Fruit fly (Drosophila melanogaster) whole organism, embryonic: ENCODE results near the gene CG32236.

Experiments used
- Adf1 ChIP-seq: fragments of 200-800 bp; sonication (Bioruptor generic); IDR thresholded peaks from 2 replicates; pipeline ENCODE4 v1.3.6; 2022; ENCODE audit warnings: missing biosample characterization, missing genetic modification characterization
- Atf3 ChIP-seq: fragments of 200-800 bp; sonication (Bioruptor generic); optimal IDR thresholded peaks from 3 replicates; lab custom pipeline; 2016; ENCODE audit warnings: missing biosample characterization, missing genetic modification characterization
- B-H2 ChIP-seq: fragments of 200-800 bp; sonication (Bioruptor generic); optimal IDR thresholded peaks from 2 replicates; lab custom pipeline; 2018; ENCODE audit warnings: missing biosample characterization, mild to moderate bottlenecking, missing genetic modification characterization
- CG10267 ChIP-seq: fragments of 200-800 bp; sonication (Bioruptor generic); optimal IDR thresholded peaks from 2 replicates; lab custom pipeline; 2018; ENCODE audit warnings: missing biosample characterization, mild to moderate bottlenecking, missing genetic modification characterization, moderate library complexity
- CG10565 ChIP-seq: fragments of 200-800 bp; sonication (Bioruptor generic); optimal IDR thresholded peaks from 3 replicates; lab custom pipeline; 2016; ENCODE audit warnings: missing biosample characterization, mild to moderate bottlenecking, missing genetic modification characterization
- CG10979 ChIP-seq: fragments of 200-800 bp; sonication (Bioruptor generic); optimal IDR thresholded peaks from 2 replicates; lab custom pipeline; 2018; ENCODE audit warnings: missing biosample characterization, mild to moderate bottlenecking, missing genetic modification characterization, moderate library complexity
- CG13894 ChIP-seq: fragments of 200-800 bp; sonication (Bioruptor generic); optimal IDR thresholded peaks from 3 replicates; lab custom pipeline; 2018; ENCODE audit warnings: missing biosample characterization, mild to moderate bottlenecking, missing genetic modification characterization, moderate library complexity
- CG14860 ChIP-seq: fragments of 200-800 bp; sonication (Bioruptor generic); IDR thresholded peaks from 3 replicates; pipeline ENCODE4 v1.3.6; 2022; ENCODE audit warnings: missing biosample characterization, missing genetic modification characterization; ENCODE audit not compliant: partially characterized antibody
- CG1529 ChIP-seq: fragments of 200-800 bp; sonication (Bioruptor generic); optimal IDR thresholded peaks from 3 replicates; lab custom pipeline; 2018; ENCODE audit warnings: missing biosample characterization, missing genetic modification characterization
- CG17829 ChIP-seq: fragments of 200-800 bp; optimal IDR thresholded peaks from 2 replicates; lab custom pipeline; 2019; ENCODE audit warnings: missing biosample characterization, mild to moderate bottlenecking, missing genetic modification characterization, moderate library complexity
- CG18262 ChIP-seq: fragments of 200-800 bp; optimal IDR thresholded peaks from 3 replicates; lab custom pipeline; 2019; ENCODE audit warnings: missing biosample characterization, mild to moderate bottlenecking, missing genetic modification characterization, moderate library complexity
- CG2116 ChIP-seq: fragments of 200-800 bp; sonication (Bioruptor generic); optimal IDR thresholded peaks from 3 replicates; lab custom pipeline; 2018; ENCODE audit warnings: missing biosample characterization, mild to moderate bottlenecking, missing genetic modification characterization
- CG30403 ChIP-seq: fragments of 200-800 bp; sonication (Bioruptor generic); optimal IDR thresholded peaks from 3 replicates; lab custom pipeline; 2016; ENCODE audit warnings: missing biosample characterization, missing genetic modification characterization
- CG32772 ChIP-seq: fragments of 200-800 bp; sonication (Bioruptor generic); IDR thresholded peaks from 2 replicates; pipeline ENCODE4 v1.3.6; 2022; ENCODE audit warnings: missing biosample characterization, missing genetic modification characterization
- CG3281 ChIP-seq: fragments of 200-800 bp; sonication (Bioruptor generic); optimal IDR thresholded peaks from 3 replicates; lab custom pipeline; 2017; ENCODE audit warnings: missing biosample characterization, mild to moderate bottlenecking, missing genetic modification characterization
- CG34224 ChIP-seq: fragments of 200-800 bp; sonication (Bioruptor generic); IDR thresholded peaks from 3 replicates; pipeline ENCODE4 v1.3.6; 2022; ENCODE audit warnings: missing biosample characterization, missing genetic modification characterization; ENCODE audit not compliant: partially characterized antibody
- CG34376 ChIP-seq: fragments of 200-800 bp; sonication (Bioruptor generic); optimal IDR thresholded peaks from 2 replicates; lab custom pipeline; 2018; ENCODE audit warnings: missing biosample characterization, mild to moderate bottlenecking, missing genetic modification characterization
- CG3726 ChIP-seq: fragments of 200-800 bp; sonication (Bioruptor generic); IDR thresholded peaks from 3 replicates; pipeline ENCODE4, ENCODE4 v1.3.6; 2022; ENCODE audit warnings: missing biosample characterization, missing genetic modification characterization
- CG6254 ChIP-seq: fragments of 200-800 bp; sonication (Bioruptor generic); optimal IDR thresholded peaks from 3 replicates; lab custom pipeline; 2017; ENCODE audit warnings: mild to moderate bottlenecking, missing biosample characterization, missing genetic modification reagents, missing genetic modification characterization
- CG6683 ChIP-seq: fragments of 200-800 bp; sonication (Bioruptor generic); optimal IDR thresholded peaks from 2 replicates; lab custom pipeline; 2017; ENCODE audit warnings: missing biosample characterization, mild to moderate bottlenecking, missing genetic modification characterization, missing genetic modification reagents
- CTCF ChIP-seq: fragments of 200-800 bp; sonication (Bioruptor generic); optimal IDR thresholded peaks from 2 replicates; lab custom pipeline; 2017; ENCODE audit warnings: missing biosample characterization, mild to moderate bottlenecking, missing genetic modification characterization, moderate library complexity
- D ChIP-seq, 2 experiments: fragments of 200-800 bp in 1 of 2; fragments of >200 bp in 1 of 2; sonication (Bioruptor generic) in 1 of 2; optimal IDR thresholded peaks; 2 replicates in 1 of 2; 3 replicates in 1 of 2; lab custom pipeline; 2017; ENCODE audit warnings: mild to moderate bottlenecking in 1 of 2, missing biosample characterization in 1 of 2, missing genetic modification characterization in 1 of 2, missing genetic modification reagents in 1 of 2
- Dad ChIP-seq: fragments of 200-800 bp; sonication (Bioruptor generic); optimal IDR thresholded peaks from 3 replicates; lab custom pipeline; 2016; ENCODE audit warnings: missing biosample characterization, missing genetic modification characterization
- ERR ChIP-seq: fragments of 200-800 bp; sonication (Bioruptor generic); optimal IDR thresholded peaks from 2 replicates; lab custom pipeline; 2016; ENCODE audit warnings: missing biosample characterization, missing genetic modification characterization
- Ets97D ChIP-seq: fragments of 200-800 bp; sonication (Bioruptor generic); optimal IDR thresholded peaks from 3 replicates; lab custom pipeline; 2016; ENCODE audit warnings: missing biosample characterization, missing genetic modification characterization
- Hmx ChIP-seq: fragments of 200-800 bp; sonication (Bioruptor generic); optimal IDR thresholded peaks from 2 replicates; lab custom pipeline; 2016; ENCODE audit warnings: missing biosample characterization, missing genetic modification characterization
- Hr51 ChIP-seq, 2 experiments: fragments of 200-800 bp; sonication (Bioruptor generic); optimal IDR thresholded peaks; 2 replicates in 1 of 2; 3 replicates in 1 of 2; lab custom pipeline; 2016 to 2018; ENCODE audit warnings: missing biosample characterization in 2 of 2, missing genetic modification characterization in 2 of 2, mild to moderate bottlenecking in 1 of 2, moderate library complexity in 1 of 2
- Ptx1 ChIP-seq: fragments of 200-800 bp; sonication (Bioruptor generic); IDR thresholded peaks from 2 replicates; pipeline ENCODE4 v1.3.6; 2022; ENCODE audit warnings: missing biosample characterization, missing genetic modification characterization
- Ssrp ChIP-seq: fragments of 200-800 bp; sonication (Bioruptor generic); optimal IDR thresholded peaks from 2 replicates; lab custom pipeline; 2018; ENCODE audit warnings: missing biosample characterization, mild to moderate bottlenecking, missing genetic modification characterization, moderate library complexity
- Usf ChIP-seq: fragments of 200-800 bp; sonication (Bioruptor generic); optimal IDR thresholded peaks from 2 replicates; lab custom pipeline; 2017; ENCODE audit warnings: missing genotype, missing biosample characterization, missing genetic modification characterization
- abd-A ChIP-seq: fragments of 200-800 bp; sonication (Bioruptor generic); optimal IDR thresholded peaks from 3 replicates; lab custom pipeline; 2019; ENCODE audit warnings: missing biosample characterization, mild to moderate bottlenecking, missing genetic modification characterization, moderate library complexity
- bigmax ChIP-seq: fragments of 200-800 bp; sonication (Bioruptor generic); optimal IDR thresholded peaks from 2 replicates; lab custom pipeline; 2018; ENCODE audit warnings: missing biosample characterization, mild to moderate bottlenecking, missing genetic modification characterization
- br ChIP-seq: fragments of >200 bp; optimal IDR thresholded peaks from 2 replicates; lab custom pipeline; 2017
- corto ChIP-seq: fragments of 200-800 bp; sonication (Bioruptor generic); optimal IDR thresholded peaks from 2 replicates; lab custom pipeline; 2016; ENCODE audit warnings: missing biosample characterization, mild to moderate bottlenecking, missing genetic modification characterization, moderate library complexity
- crc ChIP-seq: fragments of 200-800 bp; sonication (Bioruptor generic); optimal IDR thresholded peaks from 2 replicates; lab custom pipeline; 2016; ENCODE audit warnings: missing biosample characterization, missing genetic modification characterization
- fd64A ChIP-seq: fragments of 200-800 bp; sonication (Bioruptor generic); optimal IDR thresholded peaks from 3 replicates; lab custom pipeline; 2018; ENCODE audit warnings: missing biosample characterization, mild to moderate bottlenecking, missing genetic modification characterization
- fu2 ChIP-seq: fragments of 200-800 bp; sonication (Bioruptor generic); optimal IDR thresholded peaks from 2 replicates; lab custom pipeline; 2016; ENCODE audit warnings: missing biosample characterization, missing genetic modification characterization
- gt ChIP-seq: fragments of 200-800 bp; sonication (Bioruptor generic); IDR thresholded peaks from 2 replicates; pipeline ENCODE4 v1.3.6; 2022; ENCODE audit warnings: missing biosample characterization, missing genetic modification characterization
- her ChIP-seq: fragments of 200-800 bp; sonication (Bioruptor generic); optimal IDR thresholded peaks from 2 replicates; lab custom pipeline; 2016; ENCODE audit warnings: missing biosample characterization, missing genetic modification characterization
- hkb ChIP-seq, 2 experiments: fragments of 200-800 bp in 1 of 2; fragments of >200 bp in 1 of 2; sonication (Bioruptor generic) in 1 of 2; IDR thresholded peaks in 1 of 2; optimal IDR thresholded peaks in 1 of 2; 2 replicates each; pipeline versions ENCODE4 v1.3.6 to Lab custom; 2017 to 2022; ENCODE audit warnings: missing biosample characterization in 1 of 2, missing genetic modification characterization in 1 of 2
- luna ChIP-seq: fragments of 200-800 bp; sonication (Bioruptor generic); optimal IDR thresholded peaks from 2 replicates; lab custom pipeline; 2016; ENCODE audit warnings: missing biosample characterization, missing genetic modification characterization
- maf-S ChIP-seq: fragments of 200-800 bp; sonication (Bioruptor generic); optimal IDR thresholded peaks from 2 replicates; lab custom pipeline; 2016; ENCODE audit warnings: missing biosample characterization, missing genetic modification characterization
- mam ChIP-seq: fragments of 200-800 bp; sonication (Bioruptor generic); optimal IDR thresholded peaks from 3 replicates; lab custom pipeline; 2016; ENCODE audit warnings: missing biosample characterization, missing genetic modification characterization
- mld ChIP-seq: fragments of 200-800 bp; sonication (Bioruptor generic); IDR thresholded peaks from 3 replicates; pipeline ENCODE4 v1.3.6; 2022; ENCODE audit warnings: missing biosample characterization, missing genetic modification characterization; ENCODE audit not compliant: partially characterized antibody
- phol ChIP-seq: fragments of 200-800 bp; sonication (Bioruptor generic); optimal IDR thresholded peaks from 3 replicates; lab custom pipeline; 2018; ENCODE audit warnings: missing biosample characterization, mild to moderate bottlenecking, missing genetic modification characterization, moderate library complexity
- tna ChIP-seq: fragments of 200-800 bp; sonication (Bioruptor generic); IDR thresholded peaks from 2 replicates; pipeline ENCODE4 v1.3.6; 2022; ENCODE audit warnings: missing biosample characterization, missing genetic modification characterization; ENCODE audit not compliant: partially characterized antibody
- vfl ChIP-seq: fragments of 200-800 bp; sonication (Bioruptor generic); optimal IDR thresholded peaks from 2 replicates; lab custom pipeline; 2016; ENCODE audit warnings: missing biosample characterization, missing genetic modification characterization
- yki ChIP-seq: fragments of >200 bp; optimal IDR thresholded peaks from 3 replicates; lab custom pipeline; 2018

CG32236 gene

dm6 chr3L:4625387-4626386, 41.5 kb downstream of the CG32236 start, which contains the start of gene Src64B (continued):
- TF ChIP-seq Dad (GFP tag; lab: Kevin White, UChicago) (no peak), CG6254 (peak; percentile 14), CG2116 (peak; percentile 31), Hmx (GFP tag; lab: Kevin White, UChicago) (no peak), D (optimal IDR thresholded peaks at IDR 0.05; lab: Kevin White, UChicago) (peak; percentile 25), D (GFP tag; optimal IDR thresholded peaks at IDR 0.05; lab: Kevin White, UChicago) (no peak), Hr51 (GFP tag; optimal IDR thresholded peaks at IDR 0.05; lab: Kevin White, UChicago) (no peak), CG10267 (tag; lab: Kevin White, UChicago) (no peak), CG14860 (GFP tag; lab: Robert Waterston, UW) (peak; percentile 65), Adf1 (GFP tag; lab: Robert Waterston, UW) (no peak; the same call in 1 of the 2 replicates), CG6683 (GFP tag; lab: Kevin White, UChicago) (no peak), CG30403 (GFP tag; lab: Kevin White, UChicago) (no peak), Atf3 (no peak), br (lab: Kevin White, UChicago) (no peak), CG3281 (GFP tag; lab: Kevin White, UChicago) (peak; percentile 22), her (no peak), abd-A (peak; percentile 59), CG3726 (GFP tag; lab: Robert Waterston, UW) (no peak), B-H2 (peak; percentile 18), mld (GFP tag; lab: Robert Waterston, UW) (peak; percentile 38; the same call in 1 of the 3 replicates), gt (GFP tag; lab: Robert Waterston, UW) (no peak), hkb (optimal IDR thresholded peaks at IDR 0.05; lab: Kevin White, UChicago) (no peak), hkb (GFP tag; IDR thresholded peaks at IDR 0.05; lab: Robert Waterston, UW) (peak; percentile 46), tna (GFP tag; lab: Robert Waterston, UW) (peak; percentile 53), luna (GFP tag; lab: Kevin White, UChicago) (no peak), CG1529 (GFP tag; lab: Kevin White, UChicago) (no peak), vfl (GFP tag; lab: Kevin White, UChicago) (peak; percentile 14), CG10565 (GFP tag; lab: Kevin White, UChicago) (no peak), CG18262 (tag; lab: Kevin White, UChicago) (peak; percentile 3), ERR (GFP tag; lab: Kevin White, UChicago) (no peak), fu2 (GFP tag; lab: Kevin White, UChicago) (no peak), corto (GFP tag; lab: Kevin White, UChicago) (no peak), bigmax (no peak), CG10979 (peak; percentile 16), CG17829 (tag; lab: Kevin White, UChicago) (peak; percentile 12), crc (GFP tag; lab: Kevin White, UChicago) (no peak), maf-S (peak; percentile 5), Ssrp (tag; lab: Kevin White, UChicago) (no peak), CTCF (GFP tag; lab: Kevin White, UChicago) (peak; percentile 29), fd64A (GFP tag; lab: Kevin White, UChicago) (peak; percentile 62), phol (no peak), CG32772 (GFP tag; lab: Robert Waterston, UW) (no peak), yki (no peak), Usf (GFP tag; lab: Kevin White, UChicago) (no peak), Ptx1 (GFP tag; lab: Robert Waterston, UW) (0 out of 2 replicates have a peak, but pooled peaks have one; percentile 22), mam (GFP tag; lab: Kevin White, UChicago) (no peak), CG34224 (GFP tag; lab: Robert Waterston, UW) (0 out of 3 replicates have a peak, but pooled peaks have one; percentile 29), CG34376 (peak; percentile 43), CG13894 (peak; percentile 39), Ets97D (GFP tag; lab: Kevin White, UChicago) (peak; percentile 35)
